Worm (Caenorhabditis elegans) whole organism, L4 larva: Measurements from ENCODE around the gene C02H6.3.
A peak's percentile ranks its signal among the peaks of the same experiment; 100 is the strongest.

Source experiments
- F44E2.7 ChIP-seq: fragments of 200-800 bp; sonication (Bioruptor generic); IDR thresholded peaks from 2 replicates; pipeline ENCODE4 v2.1.2; 2022; ENCODE audit warnings: missing genetic modification characterization, missing compliant biosample characterization
- R02D3.7 ChIP-seq: fragments of 150-350 bp; sonication (generic microtip); optimal IDR thresholded peaks from 3 replicates; lab custom pipeline; 2014; ENCODE audit warnings: missing biosample characterization, missing genetic modification characterization
- T20F7.1 ChIP-seq: fragments of 200-800 bp; sonication (Bioruptor generic); optimal IDR thresholded peaks from 2 replicates; lab custom pipeline; 2018; ENCODE audit warnings: mild to moderate bottlenecking, missing genetic modification characterization, missing compliant biosample characterization
- T26A8.4 ChIP-seq: fragments of 200-800 bp; sonication (Bioruptor generic); IDR thresholded peaks from 2 replicates; pipeline ENCODE4 v1.3.6; 2022; ENCODE audit warnings: missing genetic modification characterization, missing compliant biosample characterization
- Y75B8A.6 ChIP-seq: fragments of 200-800 bp; sonication (Bioruptor generic); IDR thresholded peaks from 2 replicates; pipeline ENCODE4 v1.3.6; 2022; ENCODE audit warnings: missing genetic modification reagents, missing genetic modification characterization, missing compliant biosample characterization
- ZK546.5 ChIP-seq, 2 experiments: sonication (generic microtip); optimal IDR thresholded peaks; 2 replicates each; lab custom pipeline; 2017; ENCODE audit warnings: missing biosample characterization in 2 of 2, missing genetic modification characterization in 2 of 2
- aha-1 ChIP-seq: fragments of 150-350 bp; peaks from one replicate; lab custom pipeline; 2014; ENCODE audit warnings: missing biosample characterization, missing genetic modification characterization
- ceh-62 ChIP-seq: sonication (generic microtip); optimal IDR thresholded peaks from 2 replicates; lab custom pipeline; 2017; ENCODE audit warnings: missing biosample characterization, missing genetic modification characterization
- ceh-82 ChIP-seq: sonication (generic microtip); optimal IDR thresholded peaks from 2 replicates; lab custom pipeline; 2017; ENCODE audit warnings: missing biosample characterization, missing genetic modification characterization
- cey-2 ChIP-seq: sonication (generic microtip); optimal IDR thresholded peaks from 3 replicates; lab custom pipeline; 2017; ENCODE audit warnings: missing genetic modification characterization, mild to moderate bottlenecking, missing compliant biosample characterization, antibody characterized with exemption, borderline replicate concordance; ENCODE audit not compliant: insufficient read depth
- daf-16 ChIP-seq, 3 experiments: sonication (generic microtip); optimal IDR thresholded peaks; 2 replicates each; lab custom pipeline; 2016 to 2017; ENCODE audit warnings: missing genetic modification characterization in 3 of 3, missing genetic modification reagents in 3 of 3, mild to moderate bottlenecking in 2 of 3, missing compliant biosample characterization in 2 of 3, missing biosample characterization in 1 of 3, moderate library complexity in 1 of 3
- dmd-8 ChIP-seq: fragments of 200-800 bp; sonication (Bioruptor generic); IDR thresholded peaks from 2 replicates; pipeline ENCODE4 v1.3.6; 2022; ENCODE audit warnings: missing genetic modification characterization, missing compliant biosample characterization
- fos-1 ChIP-seq: fragments of 150-350 bp; optimal IDR thresholded peaks from 2 replicates; lab custom pipeline; 2014; ENCODE audit warnings: missing biosample characterization, missing genetic modification characterization
- hlh-11 ChIP-seq: fragments of 200-800 bp; sonication (Bioruptor generic); optimal IDR thresholded peaks from 2 replicates; lab custom pipeline; 2018; ENCODE audit warnings: mild to moderate bottlenecking, missing genetic modification characterization, missing compliant biosample characterization
- hmg-1.1 ChIP-seq: fragments of 200-800 bp; sonication (Bioruptor generic); IDR thresholded peaks from 2 replicates; pipeline ENCODE4 v1.3.6; 2022; ENCODE audit warnings: missing genetic modification reagents, missing genetic modification characterization, missing compliant biosample characterization
- lin-1 ChIP-seq: fragments of 200-800 bp; sonication (Bioruptor generic); IDR thresholded peaks from 2 replicates; pipeline ENCODE4 v1.3.6; 2022; ENCODE audit warnings: missing genetic modification reagents, missing genetic modification characterization, missing compliant biosample characterization
- lin-15B ChIP-seq: fragments of 150-350 bp; sonication (generic microtip); optimal IDR thresholded peaks from 3 replicates; lab custom pipeline; 2014; ENCODE audit warnings: missing biosample characterization, missing genetic modification characterization
- lin-29 ChIP-seq: fragments of 200-800 bp; sonication (Bioruptor generic); IDR thresholded peaks from 2 replicates; pipeline ENCODE4 v1.3.6; 2022; ENCODE audit warnings: missing genetic modification reagents, missing genetic modification characterization, missing compliant biosample characterization
- lin-38 ChIP-seq: fragments of 200-800 bp; sonication (Bioruptor generic); IDR thresholded peaks from 2 replicates; pipeline ENCODE4 v1.3.6; 2022; ENCODE audit warnings: missing genetic modification reagents, missing genetic modification characterization, missing compliant biosample characterization
- lin-39 ChIP-seq: fragments of 150-350 bp; optimal IDR thresholded peaks from 2 replicates; lab custom pipeline; 2014; ENCODE audit warnings: missing biosample characterization, missing genetic modification reagents, missing genetic modification characterization
- nhr-10 ChIP-seq: fragments of 150-350 bp; optimal IDR thresholded peaks from 2 replicates; lab custom pipeline; 2014; ENCODE audit warnings: missing biosample characterization, missing genetic modification characterization
- nhr-111 ChIP-seq: fragments of 200-800 bp; sonication (Bioruptor generic); optimal IDR thresholded peaks from 2 replicates; lab custom pipeline; 2018; ENCODE audit warnings: mild to moderate bottlenecking, missing genetic modification characterization, missing compliant biosample characterization
- nhr-76 ChIP-seq: fragments of 150-350 bp; optimal IDR thresholded peaks from 2 replicates; lab custom pipeline; 2014; ENCODE audit warnings: missing biosample characterization, missing genetic modification characterization
- sdz-12 ChIP-seq: fragments of 200-800 bp; sonication (Bioruptor generic); optimal IDR thresholded peaks from 2 replicates; lab custom pipeline; 2018; ENCODE audit warnings: mild to moderate bottlenecking, missing genetic modification characterization, missing compliant biosample characterization
- snpc-1.2 ChIP-seq: fragments of 200-800 bp; sonication (Bioruptor generic); IDR thresholded peaks from 2 replicates; pipeline ENCODE4 v1.3.6; 2022; ENCODE audit warnings: missing genetic modification reagents, missing genetic modification characterization, missing compliant biosample characterization
- spr-1 ChIP-seq: sonication (generic microtip); optimal IDR thresholded peaks from 2 replicates; lab custom pipeline; 2016; ENCODE audit warnings: mild to moderate bottlenecking, missing genetic modification characterization, missing compliant biosample characterization
- tag-97 ChIP-seq: fragments of 200-800 bp; sonication (Bioruptor generic); IDR thresholded peaks from 2 replicates; pipeline ENCODE4 v1.3.6; 2022; ENCODE audit warnings: missing genetic modification characterization, missing compliant biosample characterization
- unc-39 ChIP-seq: sonication (generic microtip); optimal IDR thresholded peaks from 2 replicates; lab custom pipeline; 2017; ENCODE audit warnings: missing biosample characterization, missing genetic modification characterization
- unc-62 ChIP-seq, 3 experiments: fragments of 150-350 bp in 1 of 3; sonication (generic microtip); optimal IDR thresholded peaks in 2 of 3; peaks in 1 of 3; 1 replicate in 1 of 3; 2 replicates in 2 of 3; lab custom pipeline; 2014 to 2017; ENCODE audit warnings: missing biosample characterization in 3 of 3, missing genetic modification characterization in 3 of 3, missing genetic modification reagents in 3 of 3, missing genotype in 1 of 3
- zag-1 ChIP-seq: fragments of 150-350 bp; optimal IDR thresholded peaks from 2 replicates; lab custom pipeline; 2014; ENCODE audit warnings: missing biosample characterization, missing genetic modification characterization
- ztf-7 ChIP-seq: fragments of 150-350 bp; optimal IDR thresholded peaks from 2 replicates; lab custom pipeline; 2014; ENCODE audit warnings: missing biosample characterization, missing genetic modification characterization

The C02H6.3 gene

ce11 chrV:7402355-7402754 lies 14.7 kb upstream of the C02H6.3 start, which contains the start of gene srj-13:
Gene srj-13 (plus strand): TSS chrV:7402655.
- no peak for TF ChIP-seq zag-1 (tag; lab: Kevin White, UChicago)
- TF ChIP-seq F44E2.7 (GFP tag; lab: Robert Waterston, UW): no peak
- peak; percentile 32 for TF ChIP-seq aha-1 (tag; lab: Kevin White, UChicago)

DNA sequence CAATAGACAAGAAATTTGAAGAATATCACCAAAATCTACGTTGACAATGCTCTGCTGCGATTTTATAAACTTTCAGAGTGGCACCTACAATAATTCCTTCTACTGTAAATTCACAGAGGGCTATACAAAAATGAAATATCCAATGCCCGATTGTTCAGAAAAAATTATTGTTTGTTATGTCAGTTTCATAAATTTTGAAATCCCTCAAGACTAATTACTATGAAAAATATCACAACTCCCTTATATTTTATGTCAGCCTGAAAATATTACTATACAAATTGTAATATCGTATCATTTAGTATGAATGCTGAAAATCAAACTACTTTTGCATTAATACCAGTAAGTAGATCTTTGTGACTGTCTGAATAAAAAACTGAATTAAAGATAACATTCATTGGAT lies 12.9 kb upstream of the C02H6.3 start, which contains the start of gene srx-60:
Gene srx-60 (plus strand): TSS at position 301 of the 400 bp plus-strand sequence.
- no peak for TF ChIP-seq ceh-82
- no peak for TF ChIP-seq lin-39 (tag; lab: Kevin White, UChicago)
- no peak for TF ChIP-seq R02D3.7 (tag; lab: Kevin White, UChicago)
- TF ChIP-seq Y75B8A.6: no peak
- no peak for TF ChIP-seq T26A8.4 (GFP tag; lab: Robert Waterston, UW)
- TF ChIP-seq hmg-1.1: no peak
- no peak for TF ChIP-seq T20F7.1 (GFP tag; lab: Kevin White, UChicago)
- TF ChIP-seq ceh-62 (tag; lab: Kevin White, UChicago): no peak
- TF ChIP-seq lin-38 (GFP tag; lab: Robert Waterston, UW): no peak

DNA sequence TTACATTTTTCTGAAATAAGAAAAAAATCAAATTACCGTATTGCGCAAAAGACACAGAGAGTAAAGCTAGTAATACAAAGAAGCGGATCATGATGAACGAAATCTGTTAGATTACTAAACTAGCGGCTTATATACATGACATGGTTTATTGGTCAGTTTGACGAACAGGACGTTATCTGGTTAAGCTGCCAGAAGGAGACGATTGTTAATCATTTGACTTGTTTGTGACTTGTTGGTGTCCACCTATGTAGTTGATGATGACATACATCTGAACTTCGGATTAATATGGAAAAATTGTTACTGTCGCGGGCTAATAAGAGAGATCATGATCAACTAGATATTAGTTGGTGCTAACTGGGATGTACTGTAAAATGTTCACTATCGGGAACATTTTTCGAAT lies 12.4 kb upstream of the C02H6.3 start, which contains the start of gene cnc-9:
Gene cnc-9 (minus strand): TSS at position 101 of the 400 bp plus-strand sequence.
- TF ChIP-seq T26A8.4 (GFP tag; lab: Robert Waterston, UW): no peak
- TF ChIP-seq cey-2 (tag; lab: Kevin White, UChicago): no peak
- no peak for TF ChIP-seq nhr-10 (tag; lab: Kevin White, UChicago)
- TF ChIP-seq spr-1 (tag; lab: Kevin White, UChicago): no peak
- TF ChIP-seq nhr-111 (GFP tag; lab: Kevin White, UChicago): no peak
- no peak for TF ChIP-seq daf-16 (GFP tag; optimal IDR thresholded peaks at IDR 0.05; lab: Kevin White, UChicago)
- TF ChIP-seq daf-16 (tag; optimal IDR thresholded peaks at IDR 0.05; lab: Kevin White, UChicago): no peak
- no peak for TF ChIP-seq sdz-12 (GFP tag; lab: Kevin White, UChicago)
- TF ChIP-seq hlh-11: no peak
- no peak for TF ChIP-seq lin-29 (GFP tag; lab: Robert Waterston, UW)
- no peak for TF ChIP-seq fos-1 (tag; lab: Kevin White, UChicago)
- no peak for TF ChIP-seq dmd-8 (GFP tag; lab: Robert Waterston, UW)
- TF ChIP-seq, all 104 proteins: peak for 0

ce11 chrV:7399202-7399601 lies 11.5 kb upstream of the C02H6.3 start, which contains the start of gene gst-41:
Gene gst-41 (minus strand): TSS chrV:7399302.
- TF ChIP-seq unc-39 (tag; lab: Kevin White, UChicago) (no peak), dmd-8 (GFP tag; lab: Robert Waterston, UW) (no peak), snpc-1.2 (GFP tag; lab: Robert Waterston, UW) (no peak), lin-15B (no peak), tag-97 (GFP tag; lab: Robert Waterston, UW) (no peak), hmg-1.1 (no peak), lin-1 (GFP tag; lab: Robert Waterston, UW) (no peak), nhr-76 (no peak), ztf-7 (tag; lab: Kevin White, UChicago) (no peak), zag-1 (tag; lab: Kevin White, UChicago) (no peak), unc-62 (GFP tag; optimal IDR thresholded peaks at IDR 0.05 in 1 of 2; lab: Kevin White, UChicago) (no peak), unc-62 (tag; optimal IDR thresholded peaks at IDR 0.05; lab: Kevin White, UChicago) (no peak)

- TF ChIP-seq unc-62 (GFP tag; optimal IDR thresholded peaks at IDR 0.05 in 1 of 2; lab: Kevin White, UChicago): peak in 1 of 2 experiments; percentile 2
- no peak for TF ChIP-seq unc-62 (tag; optimal IDR thresholded peaks at IDR 0.05; lab: Kevin White, UChicago)
- no peak for TF ChIP-seq ZK546.5 (tag; optimal IDR thresholded peaks at IDR 0.05; lab: Kevin White, UChicago)
Measured at ce11 chrV:7395359-7395758, 7.7 kb upstream of the C02H6.3 start, which contains the start of gene srx-9. Gene srx-9 (minus strand): TSS chrV:7395459.
